Worm (Caenorhabditis elegans) whole organism, L1 larva: ENCODE results near the gene cls-1.

Experiments
- F16B12.6 ChIP-seq: fragments of 150-350 bp; optimal IDR thresholded peaks from 2 replicates; lab custom pipeline; 2014; ENCODE audit warnings: missing biosample characterization, missing genetic modification characterization
- Y116A8C.19 ChIP-seq: sonication (generic microtip); optimal IDR thresholded peaks from 2 replicates; lab custom pipeline; 2016; ENCODE audit warnings: missing compliant biosample characterization, missing genetic modification characterization, borderline replicate concordance
- aha-1 ChIP-seq: fragments of 150-350 bp; optimal IDR thresholded peaks from 2 replicates; lab custom pipeline; 2014; ENCODE audit warnings: missing biosample characterization, missing genetic modification characterization
- aly-2 ChIP-seq: fragments of 150-350 bp; optimal IDR thresholded peaks from 2 replicates; lab custom pipeline; 2014; ENCODE audit warnings: missing biosample characterization, missing genetic modification characterization
- ama-1 ChIP-seq: fragments of 150-350 bp; optimal IDR thresholded peaks from 2 replicates; lab custom pipeline; 2014
- ceh-63 ChIP-seq: fragments of 200-800 bp; sonication (Bioruptor generic); optimal IDR thresholded peaks from 2 replicates; lab custom pipeline; 2018; ENCODE audit warnings: mild to moderate bottlenecking, missing genetic modification characterization, missing compliant biosample characterization
- ceh-8 ChIP-seq: fragments of 200-800 bp; sonication (Bioruptor generic); optimal IDR thresholded peaks from 2 replicates; lab custom pipeline; 2018; ENCODE audit warnings: mild to moderate bottlenecking, missing genetic modification characterization, moderate library complexity, missing compliant biosample characterization
- ceh-82 ChIP-seq, 3 experiments: fragments of 150-350 bp in 1 of 3; sonication (generic microtip) in 2 of 3; optimal IDR thresholded peaks; 2 replicates each; lab custom pipeline; 2014 to 2017; ENCODE audit warnings: missing biosample characterization in 3 of 3, missing genetic modification characterization in 3 of 3
- dpl-1 ChIP-seq, 3 experiments: fragments of 150-350 bp in 2 of 3; sonication (generic microtip) in 1 of 3; optimal IDR thresholded peaks; 2 replicates each; lab custom pipeline; 2014 to 2017; ENCODE audit warnings: missing biosample characterization in 3 of 3, missing genetic modification characterization in 3 of 3, missing genetic modification reagents in 3 of 3
- efl-1 ChIP-seq, 4 experiments: fragments of 150-350 bp; optimal IDR thresholded peaks in 3 of 4; peaks in 1 of 4; 1 replicate in 1 of 4; 2 replicates in 3 of 4; lab custom pipeline; 2014; ENCODE audit warnings: missing biosample characterization in 2 of 4, missing genetic modification characterization in 2 of 4, missing genetic modification reagents in 2 of 4
- efl-3 ChIP-seq: fragments of 200-800 bp; sonication (Bioruptor generic); optimal IDR thresholded peaks from 2 replicates; lab custom pipeline; 2018; ENCODE audit warnings: mild to moderate bottlenecking, missing genetic modification characterization, missing compliant biosample characterization
- egl-13 ChIP-seq: sonication (generic microtip); optimal IDR thresholded peaks from 2 replicates; lab custom pipeline; 2016; ENCODE audit warnings: missing genotype, missing genetic modification reagents, missing genetic modification characterization, missing compliant biosample characterization
- egl-27 ChIP-seq, 2 experiments: fragments of 150-350 bp in 1 of 2; sonication (generic microtip); optimal IDR thresholded peaks; 3 replicates each; lab custom pipeline; 2017 to 2018; ENCODE audit warnings: missing biosample characterization in 2 of 2, missing genetic modification characterization in 2 of 2, missing genetic modification reagents in 2 of 2
- elt-2 ChIP-seq: sonication (generic microtip); optimal IDR thresholded peaks from 2 replicates; lab custom pipeline; 2016; ENCODE audit warnings: missing genetic modification characterization, mild to moderate bottlenecking, inconsistent platforms, missing compliant biosample characterization, missing genetic modification reagents
- elt-3 ChIP-seq, 6 experiments: fragments of 150-350 bp in 1 of 6; sonication (generic microtip); optimal IDR thresholded peaks; 2 replicates each; lab custom pipeline; 2017 to 2018; ENCODE audit warnings: missing biosample characterization in 6 of 6, missing genetic modification characterization in 6 of 6, inconsistent platforms in 1 of 6
- ets-5 ChIP-seq: fragments of 200-800 bp; sonication (Bioruptor generic); IDR thresholded peaks from 2 replicates; pipeline ENCODE4 v1.3.6; 2022; ENCODE audit warnings: missing genetic modification characterization, missing compliant biosample characterization
- fkh-10 ChIP-seq: sonication (generic microtip); optimal IDR thresholded peaks from 2 replicates; lab custom pipeline; 2017; ENCODE audit warnings: missing biosample characterization, missing genetic modification reagents, missing genetic modification characterization
- fkh-8 ChIP-seq: sonication (generic microtip); optimal IDR thresholded peaks from 2 replicates; lab custom pipeline; 2016; ENCODE audit warnings: mild to moderate bottlenecking, missing genetic modification characterization, missing compliant biosample characterization
- grh-1 ChIP-seq: fragments of 200-800 bp; sonication (Bioruptor generic); IDR thresholded peaks from 2 replicates; pipeline ENCODE4 v1.3.6; 2022; ENCODE audit warnings: missing genetic modification reagents, missing genetic modification characterization, missing compliant biosample characterization
- hlh-4 ChIP-seq: sonication (generic microtip); optimal IDR thresholded peaks from 2 replicates; lab custom pipeline; 2016; ENCODE audit warnings: mild to moderate bottlenecking, missing genetic modification characterization, missing compliant biosample characterization
- hpl-2 ChIP-seq: fragments of 150-350 bp; optimal IDR thresholded peaks from 2 replicates; lab custom pipeline; 2014; ENCODE audit warnings: missing biosample characterization, missing genetic modification reagents, missing genetic modification characterization
- irx-1 ChIP-seq: sonication (generic microtip); optimal IDR thresholded peaks from 2 replicates; lab custom pipeline; 2016; ENCODE audit warnings: missing genetic modification characterization, missing compliant biosample characterization
- isw-1 ChIP-seq: fragments of 200-800 bp; sonication (Bioruptor generic); IDR thresholded peaks from 2 replicates; pipeline ENCODE4 v1.3.6; 2022; ENCODE audit warnings: missing genetic modification characterization, missing compliant biosample characterization
- lin-14 ChIP-seq: fragments of 200-800 bp; sonication (Bioruptor generic); optimal IDR thresholded peaks from 2 replicates; lab custom pipeline; 2018; ENCODE audit warnings: mild to moderate bottlenecking, missing genetic modification characterization, moderate library complexity, missing compliant biosample characterization
- lin-35 ChIP-seq, 2 experiments: fragments of 150-350 bp; optimal IDR thresholded peaks; 2 replicates each; lab custom pipeline; 2014; ENCODE audit warnings: missing biosample characterization in 2 of 2, missing genetic modification characterization in 2 of 2, missing genetic modification reagents in 2 of 2
- lin-39 ChIP-seq: fragments of 150-350 bp; optimal IDR thresholded peaks from 2 replicates; lab custom pipeline; 2014; ENCODE audit warnings: missing biosample characterization, missing genetic modification reagents, missing genetic modification characterization
- lsy-2 ChIP-seq, 2 experiments: fragments of 150-350 bp; optimal IDR thresholded peaks; 2 replicates each; lab custom pipeline; 2014; ENCODE audit warnings: missing biosample characterization in 2 of 2, missing genetic modification characterization in 2 of 2
- nhr-11 ChIP-seq: fragments of 150-350 bp; optimal IDR thresholded peaks from 2 replicates; lab custom pipeline; 2014; ENCODE audit warnings: missing biosample characterization, missing genetic modification characterization
- nhr-19 ChIP-seq: fragments of 200-800 bp; sonication (Bioruptor generic); conservative IDR thresholded peaks from 2 replicates; pipeline ENCODE4 v1.3.6; 2022; ENCODE audit warnings: missing genetic modification characterization, missing compliant biosample characterization
- nhr-20 ChIP-seq: sonication (generic microtip); optimal IDR thresholded peaks from 2 replicates; lab custom pipeline; 2016; ENCODE audit warnings: mild to moderate bottlenecking, missing genetic modification characterization, missing compliant biosample characterization
- nhr-28 ChIP-seq: fragments of 150-350 bp; optimal IDR thresholded peaks from 2 replicates; lab custom pipeline; 2014; ENCODE audit warnings: missing biosample characterization, missing genetic modification characterization
- nhr-71 ChIP-seq: sonication (generic microtip); optimal IDR thresholded peaks from 2 replicates; lab custom pipeline; 2016; ENCODE audit warnings: mild to moderate bottlenecking, missing genetic modification characterization, moderate library complexity, missing compliant biosample characterization
- nhr-85 ChIP-seq: sonication (generic microtip); peaks from one replicate; lab custom pipeline; 2016; ENCODE audit warnings: missing genetic modification characterization, inconsistent platforms, missing compliant biosample characterization
- pqm-1 ChIP-seq: sonication (generic microtip); optimal IDR thresholded peaks from 3 replicates; lab custom pipeline; 2017; ENCODE audit warnings: missing biosample characterization, missing genetic modification characterization
- rnt-1 ChIP-seq: sonication (generic microtip); optimal IDR thresholded peaks from 2 replicates; lab custom pipeline; 2016; ENCODE audit warnings: mild to moderate bottlenecking, missing genetic modification characterization, moderate library complexity, missing compliant biosample characterization
- skn-1 ChIP-seq: fragments of 150-350 bp; optimal IDR thresholded peaks from 2 replicates; lab custom pipeline; 2014; ENCODE audit warnings: missing biosample characterization, missing genetic modification characterization
- snu-23 ChIP-seq: sonication (generic microtip); optimal IDR thresholded peaks from 2 replicates; lab custom pipeline; 2016; ENCODE audit warnings: missing genetic modification characterization, missing compliant biosample characterization
- sox-4 ChIP-seq: sonication (generic microtip); optimal IDR thresholded peaks from 2 replicates; lab custom pipeline; 2016; ENCODE audit warnings: missing genetic modification characterization, missing compliant biosample characterization
- sptf-1 ChIP-seq: fragments of 150-350 bp; optimal IDR thresholded peaks from 2 replicates; lab custom pipeline; 2014; ENCODE audit warnings: missing biosample characterization, missing genetic modification characterization
- swsn-7 ChIP-seq: sonication (generic microtip); optimal IDR thresholded peaks from 2 replicates; lab custom pipeline; 2016; ENCODE audit warnings: missing genetic modification characterization, missing compliant biosample characterization
- tbx-2 ChIP-seq: sonication (generic microtip); optimal IDR thresholded peaks from 2 replicates; lab custom pipeline; 2016; ENCODE audit warnings: missing genetic modification characterization, missing compliant biosample characterization
- tlp-1 ChIP-seq: fragments of 150-350 bp; optimal IDR thresholded peaks from 2 replicates; lab custom pipeline; 2014; ENCODE audit warnings: missing biosample characterization, missing genetic modification characterization
- unc-130 ChIP-seq: fragments of 150-350 bp; optimal IDR thresholded peaks from 2 replicates; lab custom pipeline; 2017; ENCODE audit warnings: missing biosample characterization, missing genetic modification characterization, inconsistent platforms
- unc-30 ChIP-seq: sonication (generic microtip); optimal IDR thresholded peaks from 2 replicates; lab custom pipeline; 2017; ENCODE audit warnings: missing biosample characterization, missing genetic modification characterization
- vab-15 ChIP-seq: sonication (generic microtip); optimal IDR thresholded peaks from 2 replicates; lab custom pipeline; 2017; ENCODE audit warnings: missing genotype, mild to moderate bottlenecking, missing genetic modification characterization, missing compliant biosample characterization
- zag-1 ChIP-seq: fragments of 150-350 bp; optimal IDR thresholded peaks from 2 replicates; lab custom pipeline; 2014; ENCODE audit warnings: missing biosample characterization, missing genetic modification characterization
- zip-4 ChIP-seq: fragments of 200-800 bp; sonication (Bioruptor generic); optimal IDR thresholded peaks from 2 replicates; lab custom pipeline; 2018; ENCODE audit warnings: mild to moderate bottlenecking, missing genetic modification characterization, moderate library complexity, missing compliant biosample characterization
- ztf-11 ChIP-seq, 2 experiments: sonication (generic microtip); optimal IDR thresholded peaks; 2 replicates each; lab custom pipeline; 2016 to 2017; ENCODE audit warnings: missing genetic modification characterization in 2 of 2, missing biosample characterization in 1 of 2, missing compliant biosample characterization in 1 of 2

The cls-1 gene

ce11 chrIII:7558658-7559057 is 50.7 kb downstream of the cls-1 start:
- no peak for TF ChIP-seq aly-2
- TF ChIP-seq swsn-7 (tag; lab: Kevin White, UChicago) = no peak
- TF ChIP-seq elt-2 (tag; lab: Kevin White, UChicago) = no peak
- no peak for TF ChIP-seq ceh-63 (GFP tag; lab: Kevin White, UChicago)
- TF ChIP-seq dpl-1 (GFP tag; optimal IDR thresholded peaks at IDR 0.05; lab: Kevin White, UChicago) = no peak
- TF ChIP-seq egl-27 (tag; optimal IDR thresholded peaks at IDR 0.05; lab: Kevin White, UChicago) = no peak
- no peak for TF ChIP-seq efl-3 (GFP tag; lab: Kevin White, UChicago)
- no peak for TF ChIP-seq ztf-11 (tag; optimal IDR thresholded peaks at IDR 0.05; lab: Kevin White, UChicago)
- TF ChIP-seq zag-1 (tag; lab: Kevin White, UChicago) = no peak
- TF ChIP-seq unc-130 (tag; lab: Kevin White, UChicago) = no peak

ce11 chrIII:7559869-7560268 is 51.9 kb downstream of the cls-1 start:
- TF ChIP-seq ets-5 (GFP tag; lab: Robert Waterston, UW) (no peak), irx-1 (tag; lab: Kevin White, UChicago) (peak; percentile 29), elt-3 (tag; optimal IDR thresholded peaks at IDR 0.05; lab: Kevin White, UChicago) (no peak), tlp-1 (tag; lab: Kevin White, UChicago) (no peak), nhr-19 (GFP tag; lab: Robert Waterston, UW) (peak; percentile 34), lin-14 (GFP tag; lab: Kevin White, UChicago) (peak; percentile 87), vab-15 (tag; lab: Kevin White, UChicago) (no peak), fkh-8 (no peak), sox-4 (tag; lab: Kevin White, UChicago) (no peak), aly-2 (no peak), unc-30 (tag; lab: Kevin White, UChicago) (no peak), aha-1 (tag; lab: Kevin White, UChicago) (no peak), unc-130 (tag; lab: Kevin White, UChicago) (no peak), skn-1 (tag; lab: Kevin White, UChicago) (no peak), lin-39 (peak; percentile 56), isw-1 (GFP tag; lab: Robert Waterston, UW) (no peak), hlh-4 (tag; lab: Kevin White, UChicago) (no peak), lin-35 (GFP tag; optimal IDR thresholded peaks at IDR 0.05; lab: Kevin White, UChicago) (no peak), fkh-10 (no peak), ceh-8 (no peak), rnt-1 (tag; lab: Kevin White, UChicago) (peak; percentile 67), efl-1 (optimal IDR thresholded peaks at IDR 0.05; lab: Kevin White, UChicago) (peak; percentile 8 to 15), efl-1 (GFP tag; optimal IDR thresholded peaks at IDR 0.05 in 1 of 2; lab: Kevin White, UChicago) (no peak), nhr-71 (tag; lab: Kevin White, UChicago) (peak; percentile 72), egl-13 (no peak), sptf-1 (tag; lab: Kevin White, UChicago) (no peak), Y116A8C.19 (tag; lab: Kevin White, UChicago) (no peak), nhr-28 (tag; lab: Kevin White, UChicago) (no peak), tbx-2 (tag; lab: Kevin White, UChicago) (peak; percentile 48), F16B12.6 (tag; lab: Kevin White, UChicago) (no peak), hpl-2 (GFP tag; lab: Kevin White, UChicago) (no peak), lsy-2 (tag; optimal IDR thresholded peaks at IDR 0.05; lab: Kevin White, UChicago) (peak; percentile 45 to 60), swsn-7 (tag; lab: Kevin White, UChicago) (peak; percentile 5), zip-4 (no peak), nhr-85 (tag; lab: Kevin White, UChicago) (no peak), nhr-11 (no peak), ama-1 (lab: Kevin White, UChicago) (no peak), zag-1 (tag; lab: Kevin White, UChicago) (no peak), grh-1 (GFP tag; lab: Robert Waterston, UW) (no peak), ceh-82 (tag; optimal IDR thresholded peaks at IDR 0.05; lab: Kevin White, UChicago) (no peak), snu-23 (GFP tag; lab: Kevin White, UChicago) (peak; percentile 18), nhr-20 (tag; lab: Kevin White, UChicago) (no peak), pqm-1 (tag; lab: Kevin White, UChicago) (no peak)
- TF ChIP-seq, all 84 proteins: peak for 11
